Fruit fly (Drosophila melanogaster) whole organism, embryonic: ENCODE data around the gene PIG-L.

ENCODE experiments used
- B-H2 ChIP-seq: fragments of 200-800 bp; sonication (Bioruptor generic); optimal IDR thresholded peaks from 2 replicates; lab custom pipeline; 2018; ENCODE audit warnings: missing biosample characterization, mild to moderate bottlenecking, missing genetic modification characterization
- BEAF-32 ChIP-seq: fragments of 200-800 bp; sonication (Bioruptor generic); optimal IDR thresholded peaks from 3 replicates; lab custom pipeline; 2017; ENCODE audit warnings: missing biosample characterization, missing genetic modification characterization, mild to moderate bottlenecking, moderate library complexity, missing genetic modification reagents
- CG11085 ChIP-seq: fragments of 200-800 bp; sonication (Bioruptor generic); IDR thresholded peaks from 2 replicates; pipeline ENCODE4 v1.3.6; 2022; ENCODE audit warnings: missing biosample characterization, missing genetic modification characterization
- CG11504 ChIP-seq: fragments of 200-800 bp; sonication (Bioruptor generic); optimal IDR thresholded peaks from 3 replicates; lab custom pipeline; 2019; ENCODE audit warnings: missing biosample characterization, mild to moderate bottlenecking, missing genetic modification characterization, moderate library complexity
- CG13775 ChIP-seq: fragments of 200-800 bp; sonication (Bioruptor generic); optimal IDR thresholded peaks from 3 replicates; lab custom pipeline; 2017; ENCODE audit warnings: missing biosample characterization, mild to moderate bottlenecking, missing genetic modification characterization
- CG15601 ChIP-seq: fragments of 200-800 bp; sonication (Bioruptor generic); optimal IDR thresholded peaks from 3 replicates; lab custom pipeline; 2019; ENCODE audit warnings: missing biosample characterization, mild to moderate bottlenecking, missing genetic modification characterization, moderate library complexity
- CG16815 ChIP-seq: fragments of 200-800 bp; sonication (Bioruptor generic); optimal IDR thresholded peaks from 3 replicates; lab custom pipeline; 2017; ENCODE audit warnings: missing biosample characterization, mild to moderate bottlenecking, missing genetic modification characterization
- CG18011 ChIP-seq: fragments of 200-800 bp; sonication (Bioruptor generic); optimal IDR thresholded peaks from 2 replicates; lab custom pipeline; 2017; ENCODE audit warnings: missing biosample characterization, missing genetic modification characterization, mild to moderate bottlenecking, moderate library complexity, missing genotype
- CG2712 ChIP-seq: fragments of 200-800 bp; optimal IDR thresholded peaks from 3 replicates; lab custom pipeline; 2019; ENCODE audit warnings: missing biosample characterization, mild to moderate bottlenecking, missing genetic modification characterization, moderate library complexity
- CG3065 ChIP-seq: fragments of 200-800 bp; sonication (Bioruptor generic); optimal IDR thresholded peaks from 2 replicates; lab custom pipeline; 2016; ENCODE audit warnings: missing biosample characterization, missing genetic modification characterization
- CG3281 ChIP-seq: fragments of 200-800 bp; sonication (Bioruptor generic); optimal IDR thresholded peaks from 3 replicates; lab custom pipeline; 2017; ENCODE audit warnings: missing biosample characterization, mild to moderate bottlenecking, missing genetic modification characterization
- CG3407 ChIP-seq: fragments of 200-800 bp; sonication (Bioruptor generic); optimal IDR thresholded peaks from 2 replicates; lab custom pipeline; 2018; ENCODE audit warnings: missing biosample characterization, mild to moderate bottlenecking, missing genetic modification characterization
- CG34224 ChIP-seq: fragments of 200-800 bp; sonication (Bioruptor generic); IDR thresholded peaks from 3 replicates; pipeline ENCODE4 v1.3.6; 2022; ENCODE audit warnings: missing biosample characterization, missing genetic modification characterization; ENCODE audit not compliant: partially characterized antibody
- CG34376 ChIP-seq: fragments of 200-800 bp; sonication (Bioruptor generic); optimal IDR thresholded peaks from 2 replicates; lab custom pipeline; 2018; ENCODE audit warnings: missing biosample characterization, mild to moderate bottlenecking, missing genetic modification characterization
- CG42726 ChIP-seq: fragments of 200-800 bp; sonication (Bioruptor generic); IDR thresholded peaks from 2 replicates; pipeline ENCODE4 v1.3.6; 2022; ENCODE audit warnings: missing biosample characterization, missing genetic modification characterization; ENCODE audit not compliant: partially characterized antibody
- CG6175 ChIP-seq: fragments of 200-800 bp; sonication (Bioruptor generic); IDR thresholded peaks from 3 replicates; pipeline ENCODE4 v1.3.6; 2022; ENCODE audit warnings: missing biosample characterization, missing genetic modification characterization
- CG7928 ChIP-seq: fragments of 200-800 bp; sonication (Bioruptor generic); optimal IDR thresholded peaks from 2 replicates; lab custom pipeline; 2017; ENCODE audit warnings: missing biosample characterization, mild to moderate bottlenecking, missing genetic modification characterization
- CG7963 ChIP-seq: fragments of 200-800 bp; sonication (Bioruptor generic); IDR thresholded peaks from 3 replicates; pipeline ENCODE4 v1.3.6; 2022; ENCODE audit warnings: missing biosample characterization, missing genetic modification characterization; ENCODE audit not compliant: partially characterized antibody
- CG8478 ChIP-seq: fragments of >200 bp; optimal IDR thresholded peaks from 2 replicates; lab custom pipeline; 2018
- CG9797 ChIP-seq: fragments of 200-800 bp; sonication (Bioruptor generic); optimal IDR thresholded peaks from 3 replicates; lab custom pipeline; 2018; ENCODE audit warnings: missing biosample characterization, mild to moderate bottlenecking, missing genetic modification characterization
- Dek ChIP-seq: fragments of 200-800 bp; sonication (Bioruptor generic); optimal IDR thresholded peaks from 3 replicates; lab custom pipeline; 2019; ENCODE audit warnings: missing biosample characterization, mild to moderate bottlenecking, missing genetic modification characterization, moderate library complexity
- Doc2 ChIP-seq: fragments of 200-800 bp; sonication (Bioruptor generic); IDR thresholded peaks from 2 replicates; pipeline ENCODE4 v1.3.6; 2022; ENCODE audit warnings: missing biosample characterization, missing genetic modification characterization
- Fer1 ChIP-seq: fragments of 200-800 bp; sonication (Bioruptor generic); optimal IDR thresholded peaks from 2 replicates; lab custom pipeline; 2017; ENCODE audit warnings: missing biosample characterization, mild to moderate bottlenecking, missing genetic modification characterization
- Lpt ChIP-seq: fragments of >200 bp; optimal IDR thresholded peaks from 2 replicates; lab custom pipeline; 2018; ENCODE audit warnings: missing biosample characterization, missing genetic modification characterization
- Optix ChIP-seq: fragments of 200-800 bp; sonication (Bioruptor generic); IDR thresholded peaks from 3 replicates; pipeline ENCODE4 v1.3.6; 2022; ENCODE audit warnings: missing biosample characterization, missing genetic modification characterization
- Scr ChIP-seq: fragments of 200-800 bp; sonication (Bioruptor generic); IDR thresholded peaks from 2 replicates; pipeline ENCODE4 v1.3.6; 2022; ENCODE audit warnings: missing biosample characterization, missing genetic modification characterization; ENCODE audit not compliant: partially characterized antibody
- Sox102F ChIP-seq: fragments of 200-800 bp; sonication (Bioruptor generic); optimal IDR thresholded peaks from 2 replicates; lab custom pipeline; 2018; ENCODE audit warnings: missing biosample characterization, mild to moderate bottlenecking, missing genetic modification characterization, moderate library complexity
- btn ChIP-seq: fragments of 200-800 bp; sonication (Bioruptor generic); optimal IDR thresholded peaks from 2 replicates; lab custom pipeline; 2016; ENCODE audit warnings: missing biosample characterization, missing genetic modification characterization
- chm ChIP-seq: fragments of 200-800 bp; sonication (Bioruptor generic); IDR thresholded peaks from 2 replicates; pipeline ENCODE4 v1.3.6; 2022; ENCODE audit warnings: missing biosample characterization, missing genetic modification characterization
- esg ChIP-seq: fragments of 200-800 bp; sonication (Bioruptor generic); conservative IDR thresholded peaks from 2 replicates; pipeline ENCODE4 v1.3.6; 2022; ENCODE audit warnings: missing biosample characterization, missing genetic modification characterization
- gsb-n ChIP-seq: fragments of 200-800 bp; sonication (Bioruptor generic); optimal IDR thresholded peaks from 3 replicates; lab custom pipeline; 2018; ENCODE audit warnings: missing biosample characterization, mild to moderate bottlenecking, missing genetic modification characterization
- gt ChIP-seq: fragments of 200-800 bp; sonication (Bioruptor generic); IDR thresholded peaks from 2 replicates; pipeline ENCODE4 v1.3.6; 2022; ENCODE audit warnings: missing biosample characterization, missing genetic modification characterization
- hth ChIP-seq: fragments of >200 bp; optimal IDR thresholded peaks from 2 replicates; lab custom pipeline; 2017; ENCODE audit warnings: inconsistent platforms
- insv ChIP-seq, 2 experiments: fragments of 200-800 bp; sonication (Bioruptor generic); optimal IDR thresholded peaks; 3 replicates each; lab custom pipeline; 2016 to 2018; ENCODE audit warnings: missing biosample characterization in 2 of 2, missing genetic modification characterization in 2 of 2
- inv ChIP-seq: fragments of 200-800 bp; sonication (Bioruptor generic); IDR thresholded peaks from 2 replicates; pipeline ENCODE4 v1.3.6; 2022; ENCODE audit warnings: missing biosample characterization, missing genetic modification characterization; ENCODE audit not compliant: partially characterized antibody
- jing ChIP-seq: fragments of 200-800 bp; sonication (Bioruptor generic); optimal IDR thresholded peaks from 2 replicates; lab custom pipeline; 2018; ENCODE audit warnings: missing biosample characterization, mild to moderate bottlenecking, missing genetic modification characterization
- jumu ChIP-seq: fragments of 200-800 bp; sonication (Bioruptor generic); optimal IDR thresholded peaks from 3 replicates; lab custom pipeline; 2016; ENCODE audit warnings: missing biosample characterization, missing genetic modification characterization
- klu ChIP-seq: fragments of 200-800 bp; sonication (Bioruptor generic); IDR thresholded peaks from 2 replicates; pipeline ENCODE4 v1.3.6; 2022; ENCODE audit warnings: missing biosample characterization, missing genetic modification characterization
- lab ChIP-seq: fragments of 200-800 bp; sonication (Bioruptor generic); optimal IDR thresholded peaks from 3 replicates; lab custom pipeline; 2017; ENCODE audit warnings: missing biosample characterization, missing genetic modification characterization, mild to moderate bottlenecking, moderate library complexity, missing genetic modification reagents
- pb ChIP-seq: fragments of 200-800 bp; sonication (Bioruptor generic); optimal IDR thresholded peaks from 3 replicates; lab custom pipeline; 2016; ENCODE audit warnings: missing biosample characterization, missing genetic modification characterization
- phol ChIP-seq: fragments of 200-800 bp; sonication (Bioruptor generic); optimal IDR thresholded peaks from 3 replicates; lab custom pipeline; 2018; ENCODE audit warnings: missing biosample characterization, mild to moderate bottlenecking, missing genetic modification characterization, moderate library complexity
- row ChIP-seq: fragments of 200-800 bp; sonication (Bioruptor generic); IDR thresholded peaks from 3 replicates; pipeline ENCODE4 v1.3.6; 2022; ENCODE audit warnings: missing biosample characterization, missing genetic modification characterization
- scrt ChIP-seq: fragments of 200-800 bp; sonication (Bioruptor generic); optimal IDR thresholded peaks from 2 replicates; lab custom pipeline; 2018; ENCODE audit warnings: missing biosample characterization, mild to moderate bottlenecking, missing genetic modification characterization, moderate library complexity
- sd ChIP-seq: fragments of 200-800 bp; sonication (Bioruptor generic); optimal IDR thresholded peaks from 3 replicates; lab custom pipeline; 2018; ENCODE audit warnings: missing biosample characterization, mild to moderate bottlenecking, missing genetic modification characterization, moderate library complexity
- sima ChIP-seq: fragments of 200-800 bp; sonication (Bioruptor generic); optimal IDR thresholded peaks from 2 replicates; lab custom pipeline; 2016; ENCODE audit warnings: missing biosample characterization, missing genetic modification characterization
- sug ChIP-seq: fragments of 200-800 bp; optimal IDR thresholded peaks from 2 replicates; lab custom pipeline; 2019; ENCODE audit warnings: missing biosample characterization, mild to moderate bottlenecking, missing genetic modification characterization, moderate library complexity
- tgo ChIP-seq: fragments of 200-800 bp; sonication (Bioruptor generic); IDR thresholded peaks from 3 replicates; pipeline ENCODE4 v1.3.6; 2022; ENCODE audit warnings: missing biosample characterization, missing genetic modification characterization
- toy ChIP-seq: fragments of 200-800 bp; sonication (Bioruptor generic); IDR thresholded peaks from 2 replicates; pipeline ENCODE4 v1.3.6; 2022; ENCODE audit warnings: missing biosample characterization, missing genetic modification characterization
- trem ChIP-seq: fragments of 200-800 bp; optimal IDR thresholded peaks from 3 replicates; lab custom pipeline; 2019; ENCODE audit warnings: missing biosample characterization, mild to moderate bottlenecking, missing genetic modification characterization, moderate library complexity
- twi ChIP-seq: fragments of 200-800 bp; optimal IDR thresholded peaks from 2 replicates; lab custom pipeline; 2019; ENCODE audit warnings: missing biosample characterization, mild to moderate bottlenecking, missing genetic modification characterization, moderate library complexity

Gene PIG-L

dm6 chr3R:20035887-20036286, 14.7 kb upstream of the PIG-L start, which contains the start of gene Regnase-1 (continued):
- TF ChIP-seq CG6175 = peak; percentile 68; the same call in 2 of the 3 replicates
- TF ChIP-seq Sox102F (GFP tag; lab: Kevin White, UChicago) = peak; percentile 78
- peak; percentile 70 for TF ChIP-seq CG9797 (GFP tag; lab: Kevin White, UChicago)
- TF ChIP-seq sd (tag; lab: Kevin White, UChicago) = no peak
- peak; percentile 95 for TF ChIP-seq CG7963 (GFP tag; lab: Robert Waterston, UW)
- TF ChIP-seq CG3065 = peak; percentile 87
- TF ChIP-seq hth (lab: Kevin White, UChicago) = no peak
- peak; percentile 89 for TF ChIP-seq pb (GFP tag; lab: Kevin White, UChicago)
- peak; percentile 96 for TF ChIP-seq Scr
- peak; percentile 77 for TF ChIP-seq sima
- TF ChIP-seq Dek (tag; lab: Kevin White, UChicago) = peak; percentile 80
- no peak for TF ChIP-seq Lpt (GFP tag; lab: Kevin White, UChicago)
- peak; percentile 67 for TF ChIP-seq CG7928 (GFP tag; lab: Kevin White, UChicago)
- peak; percentile 71 for TF ChIP-seq toy (GFP tag; lab: Robert Waterston, UW)
- peak; percentile 51 for TF ChIP-seq jumu (GFP tag; lab: Kevin White, UChicago)
- TF ChIP-seq phol (tag; lab: Kevin White, UChicago) = peak; percentile 95
- peak; percentile 96 for TF ChIP-seq Fer1
- TF ChIP-seq CG3281 (GFP tag; lab: Kevin White, UChicago) = peak; percentile 95
- peak; percentile 84; the same call in 1 of the 2 replicates for TF ChIP-seq CG11085 (GFP tag; lab: Robert Waterston, UW)
- peak; percentile 95 for TF ChIP-seq CG13775 (GFP tag; lab: Kevin White, UChicago)
- peak; percentile 97 for TF ChIP-seq trem (tag; lab: Kevin White, UChicago)
- peak; percentile 89 for TF ChIP-seq scrt
- peak; percentile 98 for TF ChIP-seq lab
- TF ChIP-seq CG2712 (tag; lab: Kevin White, UChicago) = peak; percentile 90
- 0 out of 2 replicates have a peak, but pooled peaks have one; percentile 29 for TF ChIP-seq klu (GFP tag; lab: Robert Waterston, UW)
- peak; percentile 83 for TF ChIP-seq tgo (GFP tag; lab: Robert Waterston, UW)
- no peak for TF ChIP-seq Doc2 (GFP tag; lab: Robert Waterston, UW)
- peak; percentile 96 for TF ChIP-seq CG34224 (GFP tag; lab: Robert Waterston, UW)
- TF ChIP-seq btn = peak; percentile 83
- peak; percentile 74 for TF ChIP-seq row (GFP tag; lab: Robert Waterston, UW)
- peak; percentile 97 for TF ChIP-seq CG34376
- TF ChIP-seq CG11504 = peak; percentile 87
- TF ChIP-seq CG16815 (GFP tag; lab: Kevin White, UChicago) = peak; percentile 34
- no peak for TF ChIP-seq CG8478
- TF ChIP-seq B-H2 (GFP tag; lab: Kevin White, UChicago) = peak; percentile 96
- peak; percentile 83 for TF ChIP-seq CG18011 (GFP tag; lab: Kevin White, UChicago)
- TF ChIP-seq chm = peak; percentile 97
- TF ChIP-seq BEAF-32 (GFP tag; lab: Kevin White, UChicago) = peak; percentile 96
- peak; percentile 44; the same call in 1 of the 2 replicates for TF ChIP-seq gt (GFP tag; lab: Robert Waterston, UW)
- peak; percentile 94 for TF ChIP-seq CG42726 (GFP tag; lab: Robert Waterston, UW)
- 0 out of 2 replicates have a peak, but pooled peaks have one; percentile 15 for TF ChIP-seq esg (GFP tag; lab: Robert Waterston, UW)
- peak; percentile 90 for TF ChIP-seq CG15601 (tag; lab: Kevin White, UChicago)
- TF ChIP-seq gsb-n (tag; lab: Kevin White, UChicago) = peak; percentile 94
- peak; percentile 92 for TF ChIP-seq inv (GFP tag; lab: Robert Waterston, UW)
- TF ChIP-seq insv (GFP tag; optimal IDR thresholded peaks at IDR 0.05; lab: Kevin White, UChicago) = peak in 1 of 2 experiments; percentile 81
- TF ChIP-seq sug (tag; lab: Kevin White, UChicago) = peak; percentile 88
- peak; percentile 84 for TF ChIP-seq Optix (GFP tag; lab: Robert Waterston, UW)
- peak; percentile 55 for TF ChIP-seq jing
- peak; percentile 88 for TF ChIP-seq CG3407 (GFP tag; lab: Kevin White, UChicago)
- peak; percentile 74 for TF ChIP-seq twi
